Worm (Caenorhabditis elegans) whole organism, L4 larva: Measurements from ENCODE around the gene dao-2.

Experiments used
- Y48G9A.11 ChIP-seq: fragments of 200-800 bp; sonication (Bioruptor generic); IDR thresholded peaks from 2 replicates; pipeline ENCODE4 v1.3.6; 2022; ENCODE audit warnings: missing genetic modification reagents, missing genetic modification characterization, missing compliant biosample characterization
- aha-1 ChIP-seq: fragments of 150-350 bp; peaks from one replicate; lab custom pipeline; 2014; ENCODE audit warnings: missing biosample characterization, missing genetic modification characterization
- ceh-20 ChIP-seq: fragments of 200-800 bp; sonication (Bioruptor generic); IDR thresholded peaks from 2 replicates; pipeline ENCODE4 v1.3.6; 2022; ENCODE audit warnings: missing genetic modification reagents, missing genetic modification characterization, missing compliant biosample characterization
- ceh-32 ChIP-seq: sonication (generic microtip); optimal IDR thresholded peaks from 2 replicates; lab custom pipeline; 2016; ENCODE audit warnings: mild to moderate bottlenecking, missing genetic modification characterization, missing compliant biosample characterization; ENCODE audit not compliant: poor library complexity
- ceh-82 ChIP-seq: sonication (generic microtip); optimal IDR thresholded peaks from 2 replicates; lab custom pipeline; 2017; ENCODE audit warnings: missing biosample characterization, missing genetic modification characterization
- daf-16 ChIP-seq, 3 experiments: sonication (generic microtip); optimal IDR thresholded peaks; 2 replicates each; lab custom pipeline; 2016 to 2017; ENCODE audit warnings: missing genetic modification characterization in 3 of 3, missing genetic modification reagents in 3 of 3, mild to moderate bottlenecking in 2 of 3, missing compliant biosample characterization in 2 of 3, missing biosample characterization in 1 of 3, moderate library complexity in 1 of 3
- daf-8 ChIP-seq: fragments of 200-800 bp; sonication (Bioruptor generic); IDR thresholded peaks from 2 replicates; pipeline ENCODE4 v1.3.6; 2022; ENCODE audit warnings: missing genetic modification characterization, missing compliant biosample characterization
- egl-27 ChIP-seq: sonication (generic microtip); optimal IDR thresholded peaks from 3 replicates; lab custom pipeline; 2017; ENCODE audit warnings: missing biosample characterization, missing genetic modification reagents, missing genetic modification characterization
- egl-43 ChIP-seq: fragments of 200-800 bp; sonication (Bioruptor generic); IDR thresholded peaks from 2 replicates; pipeline ENCODE4 v1.3.6; 2022; ENCODE audit warnings: missing genetic modification reagents, missing genetic modification characterization, missing compliant biosample characterization
- hlh-11 ChIP-seq: fragments of 200-800 bp; sonication (Bioruptor generic); optimal IDR thresholded peaks from 2 replicates; lab custom pipeline; 2018; ENCODE audit warnings: mild to moderate bottlenecking, missing genetic modification characterization, missing compliant biosample characterization
- lin-13 ChIP-seq: fragments of 150-350 bp; optimal IDR thresholded peaks from 2 replicates; lab custom pipeline; 2014; ENCODE audit warnings: missing biosample characterization, missing genetic modification reagents, missing genetic modification characterization
- lin-29 ChIP-seq: fragments of 200-800 bp; sonication (Bioruptor generic); IDR thresholded peaks from 2 replicates; pipeline ENCODE4 v1.3.6; 2022; ENCODE audit warnings: missing genetic modification reagents, missing genetic modification characterization, missing compliant biosample characterization
- lin-38 ChIP-seq: fragments of 200-800 bp; sonication (Bioruptor generic); IDR thresholded peaks from 2 replicates; pipeline ENCODE4 v1.3.6; 2022; ENCODE audit warnings: missing genetic modification reagents, missing genetic modification characterization, missing compliant biosample characterization
- lir-3 ChIP-seq: sonication (generic microtip); optimal IDR thresholded peaks from 2 replicates; lab custom pipeline; 2016; ENCODE audit warnings: mild to moderate bottlenecking, missing genetic modification characterization, missing compliant biosample characterization
- lsy-2 ChIP-seq, 2 experiments: fragments of 150-350 bp in 1 of 2; sonication (generic microtip) in 1 of 2; optimal IDR thresholded peaks; 2 replicates each; lab custom pipeline; 2014 to 2017; ENCODE audit warnings: missing biosample characterization in 2 of 2, missing genetic modification characterization in 2 of 2
- mep-1 ChIP-seq: fragments of 150-350 bp; sonication (generic microtip); optimal IDR thresholded peaks from 3 replicates; lab custom pipeline; 2014; ENCODE audit warnings: missing biosample characterization, missing genetic modification characterization
- mxl-2 ChIP-seq: fragments of 200-800 bp; sonication (Bioruptor generic); conservative IDR thresholded peaks from 2 replicates; pipeline ENCODE4 v1.3.6; 2022; ENCODE audit warnings: missing genetic modification reagents, missing genetic modification characterization, missing compliant biosample characterization
- mxl-3 ChIP-seq: fragments of 200-800 bp; sonication (Bioruptor generic); optimal IDR thresholded peaks from 2 replicates; lab custom pipeline; 2018; ENCODE audit warnings: mild to moderate bottlenecking, missing genetic modification characterization, missing compliant biosample characterization
- nhr-11 ChIP-seq: fragments of 150-350 bp; optimal IDR thresholded peaks from 2 replicates; lab custom pipeline; 2014; ENCODE audit warnings: missing biosample characterization, missing genetic modification characterization
- nhr-25 ChIP-seq: sonication (generic microtip); optimal IDR thresholded peaks from 2 replicates; lab custom pipeline; 2017; ENCODE audit warnings: missing genetic modification characterization, mild to moderate bottlenecking, missing compliant biosample characterization, antibody characterized with exemption, moderate library complexity, borderline replicate concordance; ENCODE audit not compliant: insufficient read depth
- nhr-28 ChIP-seq: fragments of 150-350 bp; optimal IDR thresholded peaks from 2 replicates; lab custom pipeline; 2014; ENCODE audit warnings: missing biosample characterization, missing genetic modification characterization
- nhr-41 ChIP-seq: fragments of 200-800 bp; sonication (Bioruptor generic); IDR thresholded peaks from 2 replicates; pipeline ENCODE4 v1.3.6; 2022; ENCODE audit warnings: missing genetic modification reagents, missing genetic modification characterization, missing compliant biosample characterization
- nhr-42 ChIP-seq: fragments of 200-800 bp; sonication (Bioruptor generic); IDR thresholded peaks from 2 replicates; pipeline ENCODE4 v1.3.6; 2022; ENCODE audit warnings: missing genetic modification characterization, missing compliant biosample characterization
- nhr-76 ChIP-seq: fragments of 150-350 bp; optimal IDR thresholded peaks from 2 replicates; lab custom pipeline; 2014; ENCODE audit warnings: missing biosample characterization, missing genetic modification characterization
- nhr-77 ChIP-seq: fragments of 150-350 bp; optimal IDR thresholded peaks from 2 replicates; lab custom pipeline; 2014; ENCODE audit warnings: missing biosample characterization, missing genetic modification characterization
- pqm-1 ChIP-seq: sonication (generic microtip); optimal IDR thresholded peaks from 2 replicates; lab custom pipeline; 2017; ENCODE audit warnings: missing biosample characterization, missing genetic modification characterization
- sdz-12 ChIP-seq: fragments of 200-800 bp; sonication (Bioruptor generic); optimal IDR thresholded peaks from 2 replicates; lab custom pipeline; 2018; ENCODE audit warnings: mild to moderate bottlenecking, missing genetic modification characterization, missing compliant biosample characterization
- set-16 ChIP-seq: fragments of 200-800 bp; sonication (Bioruptor generic); IDR thresholded peaks from 2 replicates; pipeline ENCODE4 v1.3.6; 2022; ENCODE audit warnings: missing genetic modification reagents, missing genetic modification characterization, missing compliant biosample characterization
- unc-62 ChIP-seq, 3 experiments: fragments of 150-350 bp in 1 of 3; sonication (generic microtip); optimal IDR thresholded peaks in 2 of 3; peaks in 1 of 3; 1 replicate in 1 of 3; 2 replicates in 2 of 3; lab custom pipeline; 2014 to 2017; ENCODE audit warnings: missing biosample characterization in 3 of 3, missing genetic modification characterization in 3 of 3, missing genetic modification reagents in 3 of 3, missing genotype in 1 of 3
- zfp-3 ChIP-seq: fragments of 200-800 bp; sonication (Bioruptor generic); conservative IDR thresholded peaks from 2 replicates; pipeline ENCODE4 v1.3.6; 2022; ENCODE audit warnings: missing genetic modification reagents, missing genetic modification characterization, missing compliant biosample characterization
- ztf-7 ChIP-seq: fragments of 150-350 bp; optimal IDR thresholded peaks from 2 replicates; lab custom pipeline; 2014; ENCODE audit warnings: missing biosample characterization, missing genetic modification characterization

dao-2 gene

DNA sequence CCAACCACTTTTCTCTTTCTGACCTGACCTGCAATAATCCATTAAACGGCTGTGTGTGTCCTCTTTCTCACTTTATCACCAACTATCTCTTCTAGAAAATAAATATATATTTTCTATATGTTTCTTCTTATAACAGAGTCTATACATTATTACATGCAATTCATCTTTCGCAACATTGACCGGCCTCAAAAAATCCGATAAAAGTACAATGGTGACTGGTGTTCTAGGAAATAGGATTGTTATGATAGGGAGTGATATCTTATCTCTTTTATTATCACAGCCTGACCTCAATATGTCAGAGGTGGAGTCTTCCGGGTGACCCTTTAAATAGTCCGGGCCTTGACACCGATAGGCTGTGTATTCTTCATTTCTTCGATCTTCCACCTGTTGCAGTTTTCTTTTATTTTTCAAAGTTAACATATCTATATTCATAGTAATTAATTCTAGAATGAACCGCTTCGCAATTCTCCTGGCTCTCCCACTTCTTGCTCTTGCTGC is at the start of gene dao-2:
Gene dao-2, plus strand, starts transcription at position 448 of the 498 bp plus-strand sequence.
- TF ChIP-seq nhr-11: no peak
- peak; percentile 16 for TF ChIP-seq nhr-28 (tag; lab: Kevin White, UChicago)

DNA sequence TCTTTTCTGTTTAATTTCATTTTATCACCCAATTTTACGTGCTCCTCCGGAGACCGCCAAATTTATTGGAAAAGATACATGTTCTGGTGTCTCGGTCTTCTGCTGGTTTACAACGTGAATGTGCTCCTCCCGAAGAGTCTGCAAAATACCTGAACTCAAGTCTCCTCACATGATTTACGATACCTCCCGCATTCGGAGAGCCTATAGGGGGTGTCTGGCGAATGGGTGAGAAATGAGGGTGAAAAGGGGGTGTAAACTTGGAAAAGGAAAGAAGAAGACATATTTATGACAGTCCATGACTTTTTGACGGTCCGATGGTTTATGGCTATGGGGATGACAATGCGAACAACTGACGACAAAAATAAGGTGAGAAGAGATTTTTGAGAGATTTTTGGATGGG is 46.5 kb upstream of the dao-2 start:
- TF ChIP-seq ceh-32 (no peak), mxl-3 (GFP tag; lab: Kevin White, UChicago) (no peak), ceh-20 (GFP tag; lab: Robert Waterston, UW) (no peak), set-16 (GFP tag; lab: Robert Waterston, UW) (no peak), aha-1 (no peak), egl-43 (GFP tag; lab: Robert Waterston, UW) (no peak), lir-3 (no peak), lin-13 (GFP tag; lab: Kevin White, UChicago) (no peak), mep-1 (tag; lab: Kevin White, UChicago) (no peak), nhr-76 (tag; lab: Kevin White, UChicago) (no peak), lin-29 (GFP tag; lab: Robert Waterston, UW) (no peak), daf-8 (GFP tag; lab: Robert Waterston, UW) (no peak), Y48G9A.11 (GFP tag; lab: Robert Waterston, UW) (no peak), mxl-2 (no peak)
- TF ChIP-seq, all 104 proteins: peak for 0

DNA sequence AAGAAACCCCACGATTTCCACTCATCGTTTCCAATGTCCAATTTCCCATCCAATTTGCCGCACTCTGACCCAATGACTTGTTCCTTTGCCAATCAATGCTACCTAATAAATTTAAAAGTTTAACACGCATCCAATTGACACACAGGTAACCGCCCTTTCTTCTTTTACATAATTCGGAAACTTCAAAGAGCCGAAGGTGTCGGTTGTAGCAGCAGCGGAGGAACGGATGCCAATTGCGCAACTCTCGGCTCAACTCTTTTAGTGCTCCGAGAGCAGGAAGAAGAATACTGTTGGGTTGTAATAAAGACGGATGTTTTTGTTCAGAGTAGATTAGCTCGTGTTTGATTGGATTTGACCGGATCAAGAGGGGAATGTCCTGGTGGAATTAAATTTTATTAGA is 45.5 kb upstream of the dao-2 start:
- no peak for TF ChIP-seq hlh-11
- no peak for TF ChIP-seq nhr-42 (GFP tag; lab: Robert Waterston, UW)
- no peak for TF ChIP-seq daf-8 (GFP tag; lab: Robert Waterston, UW)
- peak in 1 of 2 experiments; percentile 11 for TF ChIP-seq unc-62 (GFP tag; optimal IDR thresholded peaks at IDR 0.05 in 1 of 2; lab: Kevin White, UChicago)
- no peak for TF ChIP-seq unc-62 (tag; optimal IDR thresholded peaks at IDR 0.05; lab: Kevin White, UChicago)
- no peak for TF ChIP-seq ztf-7 (tag; lab: Kevin White, UChicago)
- TF ChIP-seq lin-13 (GFP tag; lab: Kevin White, UChicago): no peak
- TF ChIP-seq aha-1: peak; percentile 14

DNA sequence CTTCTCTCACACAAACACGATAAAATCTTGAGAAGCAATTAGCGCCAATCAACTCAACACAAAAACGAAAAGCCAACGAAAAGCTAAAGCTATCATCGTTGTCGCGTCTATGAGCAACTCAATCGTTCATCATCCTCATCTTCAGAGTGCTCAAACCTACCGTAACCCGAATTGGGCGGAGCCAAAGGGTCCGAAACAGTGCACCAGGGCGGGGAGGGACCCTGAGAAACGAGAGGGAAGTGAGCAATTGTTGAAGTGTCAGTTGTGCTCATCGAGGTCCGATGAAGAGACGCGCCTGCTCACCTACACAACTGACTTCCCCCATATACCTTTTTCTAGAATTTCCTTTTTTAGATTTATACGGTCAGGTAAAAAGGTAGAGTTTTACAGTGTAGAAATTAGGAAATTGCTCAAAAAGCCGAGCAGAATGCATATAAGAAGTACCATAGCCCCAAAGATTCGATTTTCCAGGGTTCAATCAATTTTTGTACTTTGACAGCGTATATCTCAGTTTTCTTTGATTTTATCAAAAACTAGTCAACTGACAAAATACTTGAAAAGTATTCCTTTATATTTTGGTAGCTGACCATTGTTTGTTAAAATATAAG is 44.3 kb upstream of the dao-2 start, which contains the start of gene hlh-1:
Gene hlh-1, plus strand, starts transcription at position 275 of the 608 bp plus-strand sequence.
- TF ChIP-seq nhr-77 (no peak), nhr-41 (GFP tag; lab: Robert Waterston, UW) (no peak), egl-27 (no peak), nhr-11 (peak; percentile 47), ceh-82 (tag; lab: Kevin White, UChicago) (no peak), nhr-25 (tag; lab: Kevin White, UChicago) (no peak), lin-38 (GFP tag; lab: Robert Waterston, UW) (no peak), nhr-42 (GFP tag; lab: Robert Waterston, UW) (no peak), aha-1 (peak; percentile 68), pqm-1 (tag; lab: Kevin White, UChicago) (no peak), sdz-12 (no peak), zfp-3 (no peak), lsy-2 (tag; optimal IDR thresholded peaks at IDR 0.05; lab: Kevin White, UChicago) (peak in 1 of 2 experiments; percentile 46), ztf-7 (tag; lab: Kevin White, UChicago) (no peak), daf-16 (GFP tag; optimal IDR thresholded peaks at IDR 0.05; lab: Kevin White, UChicago) (peak in 1 of 2 experiments; percentile 57), daf-16 (tag; optimal IDR thresholded peaks at IDR 0.05; lab: Kevin White, UChicago) (no peak), unc-62 (GFP tag; optimal IDR thresholded peaks at IDR 0.05 in 1 of 2; lab: Kevin White, UChicago) (peak in 1 of 2 experiments; percentile 84), unc-62 (tag; optimal IDR thresholded peaks at IDR 0.05; lab: Kevin White, UChicago) (no peak), hlh-11 (peak; percentile 47), set-16 (GFP tag; lab: Robert Waterston, UW) (peak; percentile 25; the same call in 1 of the 2 replicates)
